Fruit fly (Drosophila melanogaster): ENCODE measurements around the gene Shaw.
A peak's percentile ranks its signal among the peaks of the same experiment; 100 is the strongest.

Gene Shaw

DNA sequence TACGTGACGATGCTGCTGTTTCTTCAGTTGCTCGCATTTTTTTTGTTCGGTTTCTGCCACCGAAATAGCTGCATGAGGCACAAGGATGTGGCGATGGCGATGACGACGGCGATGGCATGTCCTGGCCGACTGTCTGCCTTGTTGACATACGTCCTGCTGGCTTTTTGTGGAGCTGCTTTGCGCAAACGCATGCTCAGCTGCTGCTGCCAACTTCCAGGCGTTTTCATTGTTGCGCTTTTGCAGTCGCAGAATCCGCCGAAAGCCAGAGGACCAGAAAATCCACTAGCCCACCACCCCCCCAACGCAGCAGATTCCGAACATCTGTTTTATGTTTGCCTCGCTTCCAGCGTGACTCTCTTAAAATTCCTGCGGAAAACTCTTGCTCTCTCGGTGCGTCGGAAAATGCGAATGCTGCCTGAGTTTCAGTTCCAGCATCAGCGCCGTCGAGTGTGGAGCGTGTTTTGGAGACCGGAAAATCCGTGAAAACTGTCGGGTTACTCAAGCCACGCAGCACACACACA, 38.9 kb downstream of the Shaw start, which contains the start of gene CG43707:
CG43707 (plus strand) TSS at position 426 of the 521 bp plus-strand sequence.
- TF ChIP-seq psq (GFP tag; optimal IDR thresholded peaks at IDR 0.05): no peak
- TF ChIP-seq dl (GFP tag; optimal IDR thresholded peaks at IDR 0.05; ENCODE audit: insufficient read depth in 1 of 2, partially characterized antibody in 2 of 2): no peak
- TF ChIP-seq ey (GFP tag; optimal IDR thresholded peaks at IDR 0.05): no peak
- no peak for TF ChIP-seq Vsx2 (GFP tag; optimal IDR thresholded peaks at IDR 0.05; ENCODE audit: partially characterized antibody)
- TF ChIP-seq sv (GFP tag; optimal IDR thresholded peaks at IDR 0.05): no peak
- no peak for TF ChIP-seq foxo (GFP tag; optimal IDR thresholded peaks at IDR 0.05)
- TF ChIP-seq br (GFP tag; optimal IDR thresholded peaks at IDR 0.05): no peak
- TF ChIP-seq HLH106 (tag; optimal IDR thresholded peaks at IDR 0.05): no peak
- TF ChIP-seq GATAd (GFP tag; optimal IDR thresholded peaks at IDR 0.05): no peak
- no peak for TF ChIP-seq dmrt93B (GFP tag; optimal IDR thresholded peaks at IDR 0.05)
- no peak for TF ChIP-seq h (GFP tag; optimal IDR thresholded peaks at IDR 0.05)
- no peak for TF ChIP-seq CG32264 (GFP tag; optimal IDR thresholded peaks at IDR 0.05)
- no peak for TF ChIP-seq Dfd (GFP tag; optimal IDR thresholded peaks at IDR 0.05)
- TF ChIP-seq jim (GFP tag; optimal IDR thresholded peaks at IDR 0.05): no peak
- no peak for TF ChIP-seq Hr83 (GFP tag; optimal IDR thresholded peaks at IDR 0.05; ENCODE audit: poor library complexity, severe bottlenecking)
- TF ChIP-seq N (GFP tag; optimal IDR thresholded peaks at IDR 0.05): no peak
- no peak for TF ChIP-seq CrebA (GFP tag; optimal IDR thresholded peaks at IDR 0.05; ENCODE audit: borderline replicate concordance)

DNA sequence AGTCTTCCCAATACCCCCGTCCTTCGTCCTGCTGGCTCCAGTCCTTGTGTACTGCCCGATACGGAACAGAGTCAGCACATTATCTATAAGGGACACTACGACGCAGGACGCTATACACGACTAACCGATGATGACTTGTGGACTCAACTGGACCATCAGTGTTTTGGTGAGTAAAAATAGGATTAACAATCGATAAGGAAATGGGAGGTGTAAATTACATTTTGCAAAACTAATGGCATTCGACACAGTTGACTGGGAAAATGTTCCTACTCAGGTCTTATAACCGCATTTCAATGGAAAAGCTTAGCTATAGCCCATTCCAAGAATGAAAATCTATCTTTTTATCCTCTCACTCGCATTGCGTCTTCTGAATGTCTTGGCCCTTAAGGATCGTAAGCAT, 47.2 kb downstream of the Shaw start, which contains the start of gene CG43703:
CG43703 (plus strand) TSS at position 301 of the 400 bp plus-strand sequence.
- TF ChIP-seq sv (GFP tag; optimal IDR thresholded peaks at IDR 0.05) (no peak), br (GFP tag; optimal IDR thresholded peaks at IDR 0.05) (no peak), Jra (GFP tag; optimal IDR thresholded peaks at IDR 0.05) (no peak), jim (GFP tag; optimal IDR thresholded peaks at IDR 0.05) (no peak), dsf (GFP tag; optimal IDR thresholded peaks at IDR 0.05; ENCODE audit: borderline replicate concordance) (no peak), h (GFP tag; optimal IDR thresholded peaks at IDR 0.05) (no peak), tai (GFP tag; optimal IDR thresholded peaks at IDR 0.05) (no peak), pan (optimal IDR thresholded peaks at IDR 0.05) (no peak), Dif (GFP tag; optimal IDR thresholded peaks at IDR 0.05; ENCODE audit: partially characterized antibody) (no peak), Hr83 (GFP tag; optimal IDR thresholded peaks at IDR 0.05; ENCODE audit: poor library complexity, severe bottlenecking) (no peak)

DNA sequence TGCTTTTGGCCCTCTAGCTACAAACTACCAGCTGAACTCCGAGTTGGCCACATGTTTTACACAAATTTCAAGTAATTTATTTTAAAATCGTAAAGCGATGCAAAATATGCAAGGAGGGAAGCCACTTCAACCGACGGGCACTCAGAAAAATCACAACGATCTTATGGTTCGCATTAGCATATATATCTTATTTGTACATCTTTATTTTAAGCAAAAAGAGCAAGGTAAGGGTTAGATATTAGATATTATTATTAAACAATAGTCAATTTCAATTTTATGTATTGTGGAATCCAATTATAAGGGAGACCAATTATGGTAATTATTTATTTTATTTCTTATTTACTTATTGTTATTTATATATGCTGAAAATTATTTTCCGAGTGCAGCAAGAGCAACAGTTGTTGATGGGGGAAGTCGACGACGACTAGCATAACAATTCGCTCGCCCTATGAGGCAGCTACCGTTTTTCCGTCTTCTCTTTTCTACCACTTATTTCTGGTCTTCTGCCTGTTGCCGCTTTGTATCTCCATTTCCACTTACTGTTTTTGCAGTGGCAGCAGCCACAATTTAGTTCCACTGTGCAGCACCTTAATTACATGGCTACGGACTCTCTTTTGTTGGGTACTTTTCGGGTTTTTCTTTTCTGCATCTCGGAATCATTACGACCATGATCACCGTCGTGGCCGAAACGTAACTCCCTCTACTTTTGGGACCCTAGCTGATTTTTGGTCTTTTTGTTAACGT, 51.9 kb downstream of the Shaw start:
- TF ChIP-seq tai (GFP tag; optimal IDR thresholded peaks at IDR 0.05): no peak
- TF ChIP-seq Myc (optimal IDR thresholded peaks at IDR 0.05): no peak
- no peak for TF ChIP-seq Rel (GFP tag; optimal IDR thresholded peaks at IDR 0.05)
- TF ChIP-seq Rel (tag; optimal IDR thresholded peaks at IDR 0.05): no peak
- no peak for TF ChIP-seq Dif (GFP tag; optimal IDR thresholded peaks at IDR 0.05; ENCODE audit: partially characterized antibody)
- peak; percentile 1 for TF ChIP-seq woc (GFP tag; optimal IDR thresholded peaks at IDR 0.05)
- TF ChIP-seq dmrt93B (GFP tag; optimal IDR thresholded peaks at IDR 0.05): peak; percentile 4
- peak; percentile 16 for TF ChIP-seq Hnf4 (GFP tag; optimal IDR thresholded peaks at IDR 0.05)
- TF ChIP-seq psq (GFP tag; optimal IDR thresholded peaks at IDR 0.05): peak; percentile 77
- no peak for TF ChIP-seq dsf (GFP tag; optimal IDR thresholded peaks at IDR 0.05; ENCODE audit: borderline replicate concordance)
- TF ChIP-seq Sp1 (GFP tag; optimal IDR thresholded peaks at IDR 0.05): peak; percentile 71
- TF ChIP-seq sv (GFP tag; optimal IDR thresholded peaks at IDR 0.05): no peak
- TF ChIP-seq HLH106 (tag; optimal IDR thresholded peaks at IDR 0.05): peak; percentile 65
- TF ChIP-seq fru (GFP tag; optimal IDR thresholded peaks at IDR 0.05): peak; percentile 51
- TF ChIP-seq lola (GFP tag; optimal IDR thresholded peaks at IDR 0.05): no peak
- TF ChIP-seq jim (GFP tag; optimal IDR thresholded peaks at IDR 0.05): no peak
- TF ChIP-seq Mio (GFP tag; optimal IDR thresholded peaks at IDR 0.05): no peak
- TF ChIP-seq N (GFP tag; optimal IDR thresholded peaks at IDR 0.05): no peak
- peak in 1 of 2 experiments; percentile 63 for TF ChIP-seq foxo (GFP tag; optimal IDR thresholded peaks at IDR 0.05)
- TF ChIP-seq usp (GFP tag; optimal IDR thresholded peaks at IDR 0.05): no peak
- TF ChIP-seq CrebA (GFP tag; optimal IDR thresholded peaks at IDR 0.05; ENCODE audit: borderline replicate concordance): no peak
- peak; percentile 66 for TF ChIP-seq OdsH (GFP tag; optimal IDR thresholded peaks at IDR 0.05)
- peak; percentile 45 for TF ChIP-seq h (GFP tag; optimal IDR thresholded peaks at IDR 0.05)
- TF ChIP-seq Hr78 (GFP tag; optimal IDR thresholded peaks at IDR 0.05): no peak
- TF ChIP-seq Jra (GFP tag; optimal IDR thresholded peaks at IDR 0.05): no peak
- TF ChIP-seq rgr (GFP tag; optimal IDR thresholded peaks at IDR 0.05): peak; percentile 52

Data from whole organism, wandering third instar larva.